Fruit fly (Drosophila melanogaster) whole organism, prepupa: Measurements from ENCODE around the gene CG31928.

ENCODE experiments used
- Blimp-1 ChIP-seq: fragments of 200-800 bp; sonication (Bioruptor generic); optimal IDR thresholded peaks from 3 replicates; lab custom pipeline; 2017; ENCODE audit warnings: missing biosample characterization, missing genetic modification characterization, mild to moderate bottlenecking, moderate library complexity, missing genetic modification reagents
- CG10669 ChIP-seq: fragments of 200-800 bp; sonication (Bioruptor generic); optimal IDR thresholded peaks from 3 replicates; lab custom pipeline; 2018; ENCODE audit warnings: missing biosample characterization, mild to moderate bottlenecking, missing genetic modification characterization, moderate library complexity
- CG11762 ChIP-seq: fragments of 200-800 bp; sonication (Bioruptor generic); optimal IDR thresholded peaks from 3 replicates; lab custom pipeline; 2016; ENCODE audit warnings: missing biosample characterization, missing genetic modification characterization; ENCODE audit not compliant: insufficient read depth
- CG11902 ChIP-seq: fragments of 200-800 bp; sonication (Bioruptor generic); optimal IDR thresholded peaks from 3 replicates; lab custom pipeline; 2016; ENCODE audit warnings: missing biosample characterization, missing genetic modification characterization
- CG15336 ChIP-seq: fragments of 200-800 bp; sonication (Bioruptor generic); IDR thresholded peaks from 2 replicates; pipeline ENCODE4 v1.3.6; 2022; ENCODE audit warnings: missing biosample characterization, missing genetic modification characterization
- CG1621 ChIP-seq: fragments of 200-800 bp; sonication (Bioruptor generic); optimal IDR thresholded peaks from 3 replicates; lab custom pipeline; 2018; ENCODE audit warnings: missing biosample characterization, mild to moderate bottlenecking, missing genetic modification characterization
- CG16779 ChIP-seq: fragments of 200-800 bp; sonication (Bioruptor generic); optimal IDR thresholded peaks from 3 replicates; lab custom pipeline; 2017; ENCODE audit warnings: missing biosample characterization, mild to moderate bottlenecking, missing genetic modification characterization
- CG32006 ChIP-seq: fragments of 200-800 bp; sonication (Bioruptor generic); optimal IDR thresholded peaks from 3 replicates; lab custom pipeline; 2017; ENCODE audit warnings: missing biosample characterization, mild to moderate bottlenecking, missing genetic modification characterization
- CG34406 ChIP-seq: fragments of 200-800 bp; sonication (Bioruptor generic); optimal IDR thresholded peaks from 3 replicates; lab custom pipeline; 2016; ENCODE audit warnings: missing biosample characterization, missing genetic modification characterization
- CG3919 ChIP-seq: fragments of 200-800 bp; sonication (Bioruptor generic); optimal IDR thresholded peaks from 3 replicates; lab custom pipeline; 2016; ENCODE audit warnings: missing biosample characterization, missing genetic modification characterization
- CG4318 ChIP-seq: fragments of 200-800 bp; sonication (Bioruptor generic); optimal IDR thresholded peaks from 3 replicates; lab custom pipeline; 2017; ENCODE audit warnings: missing biosample characterization, mild to moderate bottlenecking, missing genetic modification characterization
- CG6163 ChIP-seq: fragments of 200-800 bp; sonication (Bioruptor generic); IDR thresholded peaks from 3 replicates; pipeline ENCODE4 v1.3.6; 2022; ENCODE audit warnings: missing biosample characterization, missing genetic modification characterization
- CG6276 ChIP-seq: fragments of 200-800 bp; sonication (Bioruptor generic); optimal IDR thresholded peaks from 2 replicates; lab custom pipeline; 2017; ENCODE audit warnings: missing biosample characterization, mild to moderate bottlenecking, missing genetic modification characterization
- CG6854 ChIP-seq: fragments of 200-800 bp; sonication (Bioruptor generic); optimal IDR thresholded peaks from 2 replicates; lab custom pipeline; 2017; ENCODE audit warnings: missing biosample characterization, mild to moderate bottlenecking, missing genetic modification characterization
- CG7368 ChIP-seq: fragments of 200-800 bp; sonication (Bioruptor generic); optimal IDR thresholded peaks from 3 replicates; lab custom pipeline; 2016; ENCODE audit warnings: missing biosample characterization, missing genetic modification characterization
- CG8632 ChIP-seq: fragments of 200-800 bp; sonication (Bioruptor generic); optimal IDR thresholded peaks from 3 replicates; lab custom pipeline; 2016; ENCODE audit warnings: missing biosample characterization, missing genetic modification characterization
- Eip78C ChIP-seq: fragments of 200-800 bp; sonication (Bioruptor generic); peaks from one replicate; lab custom pipeline; 2016; ENCODE audit warnings: missing biosample characterization, missing genetic modification characterization
- Ets21C ChIP-seq: fragments of 200-800 bp; sonication (Bioruptor generic); optimal IDR thresholded peaks from 3 replicates; lab custom pipeline; 2016; ENCODE audit warnings: missing biosample characterization, missing genetic modification characterization
- Ets96B ChIP-seq: fragments of 200-800 bp; optimal IDR thresholded peaks from 2 replicates; lab custom pipeline; 2019; ENCODE audit warnings: missing biosample characterization, mild to moderate bottlenecking, missing genetic modification characterization, moderate library complexity
- Gug ChIP-seq: fragments of 200-800 bp; sonication (Bioruptor generic); IDR thresholded peaks from 2 replicates; pipeline ENCODE4 v1.3.6; 2022; ENCODE audit warnings: missing biosample characterization, missing genetic modification characterization
- Hr38 ChIP-seq: sonication (Bioruptor generic); optimal IDR thresholded peaks from 2 replicates; lab custom pipeline; 2016; ENCODE audit warnings: missing biosample characterization, missing genetic modification characterization
- Hr4 ChIP-seq: fragments of 200-800 bp; sonication (Bioruptor generic); optimal IDR thresholded peaks from 3 replicates; lab custom pipeline; 2016; ENCODE audit warnings: missing biosample characterization, missing genetic modification characterization
- Sox14 ChIP-seq: fragments of 200-800 bp; sonication (Bioruptor generic); optimal IDR thresholded peaks from 3 replicates; lab custom pipeline; 2016; ENCODE audit warnings: missing biosample characterization, missing genetic modification characterization
- achi ChIP-seq: fragments of 200-800 bp; sonication (Bioruptor generic); optimal IDR thresholded peaks from 3 replicates; lab custom pipeline; 2016; ENCODE audit warnings: missing biosample characterization, missing genetic modification characterization
- dac ChIP-seq: fragments of 200-800 bp; sonication (Bioruptor generic); optimal IDR thresholded peaks from 2 replicates; lab custom pipeline; 2017; ENCODE audit warnings: missing biosample characterization, mild to moderate bottlenecking, missing genetic modification characterization
- esn ChIP-seq: fragments of 200-800 bp; sonication (Bioruptor generic); optimal IDR thresholded peaks from 2 replicates; lab custom pipeline; 2016; ENCODE audit warnings: missing biosample characterization, mild to moderate bottlenecking, missing genetic modification characterization, moderate library complexity
- fd85E ChIP-seq: fragments of 200-800 bp; sonication (Bioruptor generic); optimal IDR thresholded peaks from 3 replicates; lab custom pipeline; 2016; ENCODE audit warnings: missing biosample characterization, missing genetic modification characterization
- fkh ChIP-seq: fragments of 200-800 bp; sonication (Bioruptor generic); optimal IDR thresholded peaks from 3 replicates; lab custom pipeline; 2017; ENCODE audit warnings: missing biosample characterization, mild to moderate bottlenecking, missing genetic modification characterization, moderate library complexity
- net ChIP-seq: fragments of 200-800 bp; sonication (Bioruptor generic); optimal IDR thresholded peaks from 3 replicates; lab custom pipeline; 2016; ENCODE audit warnings: missing biosample characterization, missing genetic modification characterization
- salr ChIP-seq, 2 experiments: fragments of 200-800 bp; sonication (Bioruptor generic); optimal IDR thresholded peaks; 3 replicates each; lab custom pipeline; 2016 to 2018; ENCODE audit warnings: missing biosample characterization in 2 of 2, missing genetic modification characterization in 2 of 2, mild to moderate bottlenecking in 1 of 2
- spab ChIP-seq: fragments of 200-800 bp; sonication (Bioruptor generic); optimal IDR thresholded peaks from 2 replicates; lab custom pipeline; 2017; ENCODE audit warnings: missing biosample characterization, mild to moderate bottlenecking, missing genetic modification characterization, missing genetic modification reagents
- ss ChIP-seq, 2 experiments: fragments of 200-800 bp; sonication (Bioruptor generic); optimal IDR thresholded peaks; 2 replicates in 1 of 2; 3 replicates in 1 of 2; lab custom pipeline; 2017 to 2018; ENCODE audit warnings: mild to moderate bottlenecking in 2 of 2, missing biosample characterization in 2 of 2, missing genetic modification characterization in 2 of 2, moderate library complexity in 1 of 2
- svp ChIP-seq: fragments of 200-800 bp; sonication (Bioruptor generic); peaks from one replicate; lab custom pipeline; 2016; ENCODE audit warnings: missing biosample characterization, missing genetic modification characterization
- vri ChIP-seq: fragments of 200-800 bp; sonication (Bioruptor generic); optimal IDR thresholded peaks from 3 replicates; lab custom pipeline; 2016; ENCODE audit warnings: missing biosample characterization, mild to moderate bottlenecking, missing genetic modification characterization

CG31928 gene

DNA sequence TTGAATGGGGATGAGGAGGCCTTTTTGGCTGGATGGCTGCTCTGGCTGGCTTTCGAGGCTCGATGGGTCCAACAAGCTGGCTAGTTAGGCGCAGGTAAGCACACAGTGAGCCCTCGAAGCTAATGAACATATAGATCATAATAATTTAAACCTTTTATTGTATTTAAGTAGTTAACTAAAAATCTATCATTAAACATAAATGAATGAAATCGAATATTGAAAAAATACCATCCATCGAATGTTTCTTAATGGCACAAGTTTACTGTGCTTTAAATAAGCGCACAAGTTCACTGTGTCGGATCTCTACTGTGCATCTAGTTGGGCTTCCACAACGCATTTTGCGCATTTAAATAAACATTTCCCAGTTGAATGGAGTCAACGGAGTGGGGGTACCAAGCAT lies 32.8 kb upstream of the CG31928 start (continued):
- TF ChIP-seq Hr38 (GFP tag; lab: Kevin White, UChicago): no peak
- TF ChIP-seq CG7368 (GFP tag; lab: Kevin White, UChicago): peak; percentile 16
- peak; percentile 54 for TF ChIP-seq spab (GFP tag; lab: Kevin White, UChicago)
- peak; percentile 61 for TF ChIP-seq CG15336
- TF ChIP-seq CG8632 (GFP tag; lab: Kevin White, UChicago): no peak
- TF ChIP-seq Hr4: peak; percentile 41
- TF ChIP-seq vri (GFP tag; lab: Kevin White, UChicago): no peak
- TF ChIP-seq Ets96B: peak; percentile 69
- TF ChIP-seq CG11902: no peak
- no peak for TF ChIP-seq net (GFP tag; lab: Kevin White, UChicago)
- TF ChIP-seq Blimp-1: no peak
- no peak for TF ChIP-seq dac (GFP tag; lab: Kevin White, UChicago)
- peak; percentile 4 for TF ChIP-seq CG11762
- peak; percentile 40 for TF ChIP-seq CG1621 (tag; lab: Kevin White, UChicago)
- TF ChIP-seq CG34406 (GFP tag; lab: Kevin White, UChicago): peak; percentile 20
- peak; percentile 57 for TF ChIP-seq CG3919 (GFP tag; lab: Kevin White, UChicago)
- TF ChIP-seq CG32006 (GFP tag; lab: Kevin White, UChicago): peak; percentile 53
- peak; percentile 86 for TF ChIP-seq Eip78C (GFP tag; lab: Kevin White, UChicago)
- TF ChIP-seq esn (GFP tag; lab: Kevin White, UChicago): no peak
- TF ChIP-seq Ets21C: no peak
- TF ChIP-seq CG4318 (GFP tag; lab: Kevin White, UChicago): peak; percentile 30

DNA sequence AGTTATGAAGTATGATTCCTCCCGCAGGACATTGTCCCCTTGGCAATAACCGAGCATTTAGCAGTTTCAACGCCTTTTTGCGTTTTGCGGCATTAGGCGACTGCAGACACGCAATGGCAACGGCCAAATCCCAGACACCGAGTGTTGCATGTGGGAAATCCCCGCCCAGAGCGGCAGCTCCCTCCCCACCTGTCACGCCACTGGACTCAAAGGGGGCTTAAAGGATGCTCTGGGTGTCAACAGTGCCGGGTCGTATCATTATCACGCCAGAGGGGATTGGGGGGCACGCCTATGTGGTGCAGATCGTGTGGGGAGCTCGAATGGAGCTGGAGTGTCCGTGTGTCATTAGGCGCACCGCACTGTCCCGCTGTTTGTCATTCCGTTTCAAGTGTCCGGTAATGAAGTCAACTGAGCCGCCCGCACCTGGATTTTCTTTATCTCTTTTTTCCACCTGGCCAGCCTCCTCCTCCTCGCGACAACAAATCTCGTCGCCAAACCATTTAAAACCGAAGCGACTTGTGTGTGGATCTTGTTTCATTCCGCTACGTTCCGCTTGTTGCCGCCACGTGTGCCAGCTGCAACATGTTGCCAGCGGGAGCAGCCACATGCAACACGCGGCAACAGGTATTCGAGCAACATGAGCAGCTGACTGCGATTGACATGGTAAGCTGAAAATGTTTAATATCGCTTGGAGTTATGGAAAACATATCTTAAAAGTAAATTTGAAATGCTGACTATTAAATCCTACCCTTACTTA lies 31.5 kb upstream of the CG31928 start:
- TF ChIP-seq Eip78C (GFP tag; lab: Kevin White, UChicago) (peak; percentile 45), CG15336 (0 out of 2 replicates have a peak, but pooled peaks have one; percentile 12), ss (GFP tag; optimal IDR thresholded peaks at IDR 0.05; lab: Kevin White, UChicago) (peak in 1 of 2 experiments; percentile 69), CG6163 (GFP tag; lab: Robert Waterston, UW) (no peak)

DNA sequence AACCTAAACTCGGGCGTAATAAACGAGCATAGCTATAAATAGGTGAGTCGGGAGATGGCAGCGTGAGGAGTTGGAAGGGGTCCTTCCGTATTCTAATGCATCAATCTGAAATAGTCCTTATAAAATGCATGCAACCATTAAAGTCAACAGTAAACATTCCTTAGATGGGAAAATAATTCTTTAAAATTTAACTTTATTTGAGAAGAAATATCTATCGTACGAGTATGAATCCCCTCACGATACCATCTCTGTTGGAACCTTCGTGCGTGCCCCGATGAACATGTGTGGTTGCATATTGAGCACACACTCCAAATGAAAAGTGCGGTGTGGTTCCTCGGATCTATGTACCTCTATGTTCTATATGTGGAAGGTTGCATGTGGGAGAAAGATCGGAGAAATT lies 30.0 kb upstream of the CG31928 start:
- peak; percentile 62 for TF ChIP-seq svp
- no peak for TF ChIP-seq CG6854 (GFP tag; lab: Kevin White, UChicago)
- TF ChIP-seq, all 60 proteins: peak for 1

DNA sequence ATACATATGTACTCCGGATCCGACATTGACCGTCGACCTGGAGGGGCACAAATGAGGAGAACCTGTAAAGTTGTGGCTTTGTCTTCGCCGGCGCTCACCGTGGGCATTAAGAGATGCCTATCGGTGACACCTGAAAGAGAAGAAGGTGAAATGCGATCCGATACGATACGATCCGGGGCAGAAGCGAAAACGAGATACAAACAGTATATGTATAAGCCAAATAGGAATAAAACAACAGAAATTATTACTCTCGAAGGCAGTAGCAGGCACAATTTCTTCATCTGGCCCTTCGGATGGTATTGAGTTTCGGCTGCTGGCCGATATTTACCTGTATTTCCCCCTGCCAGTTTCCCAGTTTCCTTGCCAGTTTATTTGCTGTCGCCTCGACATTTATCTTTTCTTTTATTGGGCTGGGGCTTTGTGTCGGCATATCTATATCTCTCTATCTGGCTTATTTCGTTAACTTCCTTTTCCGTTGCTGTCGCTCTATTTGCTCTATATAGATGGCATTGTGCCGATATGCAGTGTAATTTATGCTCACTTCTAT lies 28.7 kb upstream of the CG31928 start:
- TF ChIP-seq Gug (GFP tag; lab: Robert Waterston, UW) (no peak), Eip78C (GFP tag; lab: Kevin White, UChicago) (peak; percentile 16), Sox14 (no peak), dac (GFP tag; lab: Kevin White, UChicago) (no peak), CG16779 (tag; lab: Kevin White, UChicago) (no peak), svp (peak; percentile 14), achi (GFP tag; lab: Kevin White, UChicago) (no peak), salr (GFP tag; optimal IDR thresholded peaks at IDR 0.05; lab: Kevin White, UChicago) (no peak)

DNA sequence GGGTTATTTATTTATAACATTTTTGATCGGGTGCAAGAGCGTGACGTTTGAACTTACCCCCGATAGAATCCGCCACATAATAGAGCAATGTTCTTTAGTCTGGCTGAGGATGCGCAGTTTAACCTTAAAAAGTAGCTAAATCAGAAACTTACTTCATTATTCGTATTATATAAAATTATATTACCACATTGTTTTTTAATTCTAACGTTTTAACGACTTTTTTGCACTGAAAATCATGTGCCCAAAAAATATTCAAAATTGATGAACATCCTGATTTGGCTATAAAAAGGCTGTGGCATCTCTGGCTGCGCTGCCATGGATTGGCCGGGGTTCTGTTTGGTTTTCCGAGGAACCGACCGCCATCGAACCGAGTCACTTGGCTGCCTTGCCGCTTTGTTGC lies 22.1 kb upstream of the CG31928 start:
- TF ChIP-seq CG6163 (GFP tag; lab: Robert Waterston, UW): 0 out of 3 replicates have a peak, but pooled peaks have one; percentile 23
- peak; percentile 11 for TF ChIP-seq achi (GFP tag; lab: Kevin White, UChicago)
- peak; percentile 27 for TF ChIP-seq Ets96B
- no peak for TF ChIP-seq CG6276
- TF ChIP-seq CG10669: no peak
- TF ChIP-seq Gug (GFP tag; lab: Robert Waterston, UW): no peak
- peak; percentile 61 for TF ChIP-seq Eip78C (GFP tag; lab: Kevin White, UChicago)
- no peak for TF ChIP-seq fd85E (GFP tag; lab: Kevin White, UChicago)
- TF ChIP-seq spab (GFP tag; lab: Kevin White, UChicago): no peak
- TF ChIP-seq fkh (GFP tag; lab: Kevin White, UChicago): no peak
- TF ChIP-seq Ets21C: no peak
